Fruit fly (Drosophila melanogaster) whole organism, embryonic: Measurements from ENCODE around the gene Drsl1.

Source experiments
- Blimp-1 ChIP-seq: fragments of 200-800 bp; sonication (Bioruptor generic); optimal IDR thresholded peaks from 3 replicates; lab custom pipeline; 2018; ENCODE audit warnings: missing biosample characterization, missing genetic modification characterization, mild to moderate bottlenecking, moderate library complexity, missing genetic modification reagents
- C15 ChIP-seq: fragments of 200-800 bp; sonication (Bioruptor generic); IDR thresholded peaks from 3 replicates; pipeline ENCODE4 v1.3.6; 2022; ENCODE audit warnings: missing biosample characterization, missing genetic modification characterization
- CG10209 ChIP-seq: fragments of 200-800 bp; sonication (Bioruptor generic); optimal IDR thresholded peaks from 3 replicates; lab custom pipeline; 2017; ENCODE audit warnings: missing biosample characterization, mild to moderate bottlenecking, missing genetic modification characterization, missing genetic modification reagents
- CG1024 ChIP-seq: fragments of 200-800 bp; sonication (Bioruptor generic); IDR thresholded peaks from 2 replicates; pipeline ENCODE4 v1.3.6; 2022; ENCODE audit warnings: missing biosample characterization, missing genetic modification characterization
- CG1233 ChIP-seq: fragments of 200-800 bp; sonication (Bioruptor generic); optimal IDR thresholded peaks from 4 replicates; lab custom pipeline; 2018; ENCODE audit warnings: missing biosample characterization, mild to moderate bottlenecking, missing genetic modification characterization
- CG12769 ChIP-seq: fragments of 200-800 bp; sonication (Bioruptor generic); optimal IDR thresholded peaks from 2 replicates; lab custom pipeline; 2019; ENCODE audit warnings: missing biosample characterization, mild to moderate bottlenecking, missing genetic modification characterization, moderate library complexity
- CG15479 ChIP-seq: fragments of 200-800 bp; sonication (Bioruptor generic); optimal IDR thresholded peaks from 3 replicates; lab custom pipeline; 2019; ENCODE audit warnings: missing biosample characterization, mild to moderate bottlenecking, missing genetic modification characterization, moderate library complexity
- CG17359 ChIP-seq: fragments of 200-800 bp; sonication (Bioruptor generic); optimal IDR thresholded peaks from 3 replicates; lab custom pipeline; 2018; ENCODE audit warnings: missing biosample characterization, mild to moderate bottlenecking, missing genetic modification characterization, moderate library complexity
- CG30403 ChIP-seq: fragments of 200-800 bp; sonication (Bioruptor generic); optimal IDR thresholded peaks from 3 replicates; lab custom pipeline; 2016; ENCODE audit warnings: missing biosample characterization, missing genetic modification characterization
- CG4404 ChIP-seq: fragments of 200-800 bp; sonication (Bioruptor generic); IDR thresholded peaks from 2 replicates; pipeline ENCODE4 v1.3.6; 2022; ENCODE audit warnings: missing biosample characterization, missing genetic modification characterization
- CG5245 ChIP-seq: fragments of 200-800 bp; sonication (Bioruptor generic); optimal IDR thresholded peaks from 3 replicates; lab custom pipeline; 2016; ENCODE audit warnings: missing biosample characterization, missing genetic modification characterization
- CG7786 ChIP-seq: fragments of 200-800 bp; sonication (Bioruptor generic); optimal IDR thresholded peaks from 2 replicates; lab custom pipeline; 2016; ENCODE audit warnings: missing biosample characterization, missing genetic modification characterization
- CG7987 ChIP-seq: fragments of 200-800 bp; sonication (Bioruptor generic); optimal IDR thresholded peaks from 2 replicates; lab custom pipeline; 2018; ENCODE audit warnings: missing biosample characterization, mild to moderate bottlenecking, missing genetic modification characterization, moderate library complexity
- CG8478 ChIP-seq: fragments of >200 bp; optimal IDR thresholded peaks from 2 replicates; lab custom pipeline; 2018
- CG8765 ChIP-seq: fragments of 200-800 bp; sonication (Bioruptor generic); IDR thresholded peaks from 2 replicates; pipeline ENCODE4 v1.3.6; 2022; ENCODE audit warnings: missing biosample characterization, missing genetic modification characterization
- CoRest ChIP-seq: fragments of 200-800 bp; sonication (Bioruptor generic); optimal IDR thresholded peaks from 3 replicates; lab custom pipeline; 2018; ENCODE audit warnings: missing biosample characterization, mild to moderate bottlenecking, missing genetic modification characterization, moderate library complexity
- Dbx ChIP-seq: fragments of 200-800 bp; sonication (Bioruptor generic); IDR thresholded peaks from 3 replicates; pipeline ENCODE4 v1.3.6; 2022; ENCODE audit warnings: missing biosample characterization, missing genetic modification characterization
- Ets65A ChIP-seq: fragments of 200-800 bp; sonication (Bioruptor generic); peaks from one replicate; lab custom pipeline; 2016; ENCODE audit warnings: missing biosample characterization, missing genetic modification characterization
- MBD-R2 ChIP-seq: fragments of 200-800 bp; sonication (Bioruptor generic); IDR thresholded peaks from 2 replicates; pipeline ENCODE4 v1.3.6; 2022; ENCODE audit warnings: missing biosample characterization, missing genetic modification characterization
- Med ChIP-seq: fragments of 200-800 bp; sonication (Bioruptor generic); peaks from one replicate; lab custom pipeline; 2016; ENCODE audit warnings: missing biosample characterization, missing genetic modification characterization, mild to moderate bottlenecking, inconsistent platforms, moderate library complexity
- Myb ChIP-seq: fragments of 200-800 bp; sonication (Bioruptor generic); optimal IDR thresholded peaks from 2 replicates; lab custom pipeline; 2016; ENCODE audit warnings: missing biosample characterization, missing genetic modification characterization
- NK7.1 ChIP-seq: fragments of 200-800 bp; sonication (Bioruptor generic); optimal IDR thresholded peaks from 3 replicates; lab custom pipeline; 2016; ENCODE audit warnings: missing biosample characterization, missing genetic modification characterization
- Opbp ChIP-seq: fragments of 200-800 bp; sonication (Bioruptor generic); IDR thresholded peaks from 3 replicates; pipeline ENCODE4 v1.3.6; 2022; ENCODE audit warnings: missing biosample characterization, missing genetic modification characterization; ENCODE audit not compliant: partially characterized antibody
- Six4 ChIP-seq: fragments of 200-800 bp; sonication (Bioruptor generic); optimal IDR thresholded peaks from 2 replicates; lab custom pipeline; 2016; ENCODE audit warnings: missing biosample characterization, missing genetic modification characterization
- Ssrp ChIP-seq: fragments of 200-800 bp; sonication (Bioruptor generic); optimal IDR thresholded peaks from 2 replicates; lab custom pipeline; 2018; ENCODE audit warnings: missing biosample characterization, mild to moderate bottlenecking, missing genetic modification characterization, moderate library complexity
- Vsx1 ChIP-seq: fragments of 200-800 bp; sonication (Bioruptor generic); optimal IDR thresholded peaks from 2 replicates; lab custom pipeline; 2017; ENCODE audit warnings: missing biosample characterization, mild to moderate bottlenecking, missing genetic modification characterization, missing genetic modification reagents
- abd-A ChIP-seq: fragments of 200-800 bp; sonication (Bioruptor generic); optimal IDR thresholded peaks from 3 replicates; lab custom pipeline; 2019; ENCODE audit warnings: missing biosample characterization, mild to moderate bottlenecking, missing genetic modification characterization, moderate library complexity
- bbx ChIP-seq: fragments of 200-800 bp; sonication (Bioruptor generic); IDR thresholded peaks from 2 replicates; pipeline ENCODE4 v1.3.6; 2022; ENCODE audit warnings: missing biosample characterization, missing genetic modification characterization; ENCODE audit not compliant: partially characterized antibody
- caup ChIP-seq: fragments of 200-800 bp; sonication (Bioruptor generic); optimal IDR thresholded peaks from 3 replicates; lab custom pipeline; 2017; ENCODE audit warnings: missing biosample characterization, mild to moderate bottlenecking, missing genetic modification characterization, moderate library complexity; ENCODE audit not compliant: severe bottlenecking
- ci ChIP-seq: fragments of 200-800 bp; sonication (Bioruptor generic); IDR thresholded peaks from 3 replicates; pipeline ENCODE4 v1.3.6; 2022; ENCODE audit warnings: missing biosample characterization, missing genetic modification characterization
- danr ChIP-seq: fragments of 200-800 bp; sonication (Bioruptor generic); IDR thresholded peaks from 2 replicates; pipeline ENCODE4 v1.3.6; 2022; ENCODE audit warnings: missing biosample characterization, missing genetic modification characterization
- dysf ChIP-seq: fragments of 200-800 bp; sonication (Bioruptor generic); IDR thresholded peaks from 3 replicates; pipeline ENCODE4 v1.3.6; 2022; ENCODE audit warnings: missing biosample characterization, missing genetic modification characterization
- fd64A ChIP-seq: fragments of 200-800 bp; sonication (Bioruptor generic); optimal IDR thresholded peaks from 3 replicates; lab custom pipeline; 2018; ENCODE audit warnings: missing biosample characterization, mild to moderate bottlenecking, missing genetic modification characterization
- fru ChIP-seq: fragments of >200 bp; optimal IDR thresholded peaks from 2 replicates; lab custom pipeline; 2017
- grn ChIP-seq: fragments of 200-800 bp; sonication (Bioruptor generic); optimal IDR thresholded peaks from 3 replicates; lab custom pipeline; 2017; ENCODE audit warnings: missing biosample characterization, missing genetic modification characterization
- hkb ChIP-seq, 2 experiments: fragments of 200-800 bp in 1 of 2; fragments of >200 bp in 1 of 2; sonication (Bioruptor generic) in 1 of 2; IDR thresholded peaks in 1 of 2; optimal IDR thresholded peaks in 1 of 2; 2 replicates each; pipeline versions ENCODE4 v1.3.6 to Lab custom; 2017 to 2022; ENCODE audit warnings: missing biosample characterization in 1 of 2, missing genetic modification characterization in 1 of 2
- kni ChIP-seq: fragments of 200-800 bp; sonication (Bioruptor generic); optimal IDR thresholded peaks from 3 replicates; lab custom pipeline; 2017; ENCODE audit warnings: mild to moderate bottlenecking, missing biosample characterization, missing genetic modification reagents, missing genetic modification characterization
- lilli ChIP-seq: fragments of 200-800 bp; sonication (Bioruptor generic); optimal IDR thresholded peaks from 3 replicates; lab custom pipeline; 2016; ENCODE audit warnings: missing biosample characterization, missing genetic modification characterization
- oc ChIP-seq: fragments of 200-800 bp; sonication (Bioruptor generic); optimal IDR thresholded peaks from 2 replicates; lab custom pipeline; 2018; ENCODE audit warnings: missing biosample characterization, mild to moderate bottlenecking, missing genetic modification characterization, moderate library complexity
- odd ChIP-seq: fragments of 200-800 bp; sonication (Bioruptor generic); optimal IDR thresholded peaks from 2 replicates; lab custom pipeline; 2017; ENCODE audit warnings: missing biosample characterization, mild to moderate bottlenecking, missing genetic modification characterization
- pros ChIP-seq: fragments of 200-800 bp; sonication (Bioruptor generic); optimal IDR thresholded peaks from 3 replicates; lab custom pipeline; 2019; ENCODE audit warnings: missing biosample characterization, mild to moderate bottlenecking, missing genetic modification characterization, moderate library complexity
- repo ChIP-seq: fragments of 200-800 bp; sonication (Bioruptor generic); optimal IDR thresholded peaks from 2 replicates; lab custom pipeline; 2016; ENCODE audit warnings: missing biosample characterization, missing genetic modification characterization
- salm ChIP-seq: fragments of 200-800 bp; sonication (Bioruptor generic); optimal IDR thresholded peaks from 2 replicates; lab custom pipeline; 2018; ENCODE audit warnings: missing biosample characterization, mild to moderate bottlenecking, missing genetic modification characterization
- schlank ChIP-seq: fragments of 200-800 bp; sonication (Bioruptor generic); optimal IDR thresholded peaks from 2 replicates; lab custom pipeline; 2018; ENCODE audit warnings: missing biosample characterization, mild to moderate bottlenecking, missing genetic modification characterization
- sens-2 ChIP-seq: fragments of 200-800 bp; sonication (Bioruptor generic); IDR thresholded peaks from 2 replicates; pipeline ENCODE4 v1.3.6; 2022; ENCODE audit warnings: missing biosample characterization, missing genetic modification characterization
- tna ChIP-seq: fragments of 200-800 bp; sonication (Bioruptor generic); IDR thresholded peaks from 2 replicates; pipeline ENCODE4 v1.3.6; 2022; ENCODE audit warnings: missing biosample characterization, missing genetic modification characterization; ENCODE audit not compliant: partially characterized antibody
- vvl ChIP-seq: fragments of 200-800 bp; sonication (Bioruptor generic); IDR thresholded peaks from 2 replicates; pipeline ENCODE4 v1.3.6; 2022; ENCODE audit warnings: missing biosample characterization, missing genetic modification characterization

Gene Drsl1

dm6 chr3L:3351814-3352359 is 16.3 kb upstream of the Drsl1 start:
- peak; percentile 50 for TF ChIP-seq oc (tag; lab: Kevin White, UChicago)
- TF ChIP-seq salm = peak; percentile 8
- TF ChIP-seq ci (GFP tag; lab: Robert Waterston, UW) = no peak
- TF ChIP-seq MBD-R2 (GFP tag; lab: Robert Waterston, UW) = no peak
- peak; percentile 48 for TF ChIP-seq abd-A (tag; lab: Kevin White, UChicago)
- TF ChIP-seq Blimp-1 (GFP tag; lab: Kevin White, UChicago) = peak; percentile 83
- 0 out of 2 replicates have a peak, but pooled peaks have one; percentile 24 for TF ChIP-seq vvl (GFP tag; lab: Robert Waterston, UW)
- TF ChIP-seq Med (GFP tag; lab: Kevin White, UChicago) = peak; percentile 66
- TF ChIP-seq Six4 (GFP tag; lab: Kevin White, UChicago) = no peak
- TF ChIP-seq repo = no peak
- no peak for TF ChIP-seq danr (GFP tag; lab: Robert Waterston, UW)
- TF ChIP-seq bbx (GFP tag; lab: Robert Waterston, UW) = 0 out of 2 replicates have a peak, but pooled peaks have one; percentile 47
- TF ChIP-seq fd64A (GFP tag; lab: Kevin White, UChicago) = no peak
- TF ChIP-seq grn (GFP tag; lab: Kevin White, UChicago) = peak; percentile 67
- peak; percentile 9 for TF ChIP-seq pros (GFP tag; lab: Kevin White, UChicago)
- TF ChIP-seq CG15479 (GFP tag; lab: Kevin White, UChicago) = no peak
- peak; percentile 72 for TF ChIP-seq kni
- TF ChIP-seq Opbp (GFP tag; lab: Robert Waterston, UW) = no peak
- TF ChIP-seq caup (GFP tag; lab: Kevin White, UChicago) = no peak

dm6 chr3L:3350572-3351343 is 15.2 kb upstream of the Drsl1 start:
- no peak for TF ChIP-seq C15 (GFP tag; lab: Robert Waterston, UW)
- peak; percentile 10 for TF ChIP-seq CG12769 (tag; lab: Kevin White, UChicago)
- 0 out of 3 replicates have a peak, but pooled peaks have one; percentile 28 for TF ChIP-seq Dbx (GFP tag; lab: Robert Waterston, UW)
- TF ChIP-seq CG30403 (GFP tag; lab: Kevin White, UChicago) = peak; percentile 15
- no peak for TF ChIP-seq tna (GFP tag; lab: Robert Waterston, UW)
- peak; percentile 11 for TF ChIP-seq lilli (GFP tag; lab: Kevin White, UChicago)
- TF ChIP-seq CG1024 = no peak
- no peak for TF ChIP-seq CG5245 (GFP tag; lab: Kevin White, UChicago)
- TF ChIP-seq CG1233 = peak; percentile 1
- no peak for TF ChIP-seq CG7987 (GFP tag; lab: Kevin White, UChicago)
- TF ChIP-seq Ssrp (tag; lab: Kevin White, UChicago) = no peak
- TF ChIP-seq NK7.1 = no peak
- TF ChIP-seq Vsx1 (GFP tag; lab: Kevin White, UChicago) = peak; percentile 62
- no peak for TF ChIP-seq Ets65A (GFP tag; lab: Kevin White, UChicago)
- TF ChIP-seq CG17359 (tag; lab: Kevin White, UChicago) = peak; percentile 31
- no peak for TF ChIP-seq hkb (optimal IDR thresholded peaks at IDR 0.05; lab: Kevin White, UChicago)
- no peak for TF ChIP-seq hkb (GFP tag; IDR thresholded peaks at IDR 0.05; lab: Robert Waterston, UW)
- TF ChIP-seq sens-2 (GFP tag; lab: Robert Waterston, UW) = peak; percentile 50; the same call in 1 of the 2 replicates
- no peak for TF ChIP-seq CG8765 (GFP tag; lab: Robert Waterston, UW)
- TF ChIP-seq odd = peak; percentile 3
- peak; percentile 12 for TF ChIP-seq CoRest (tag; lab: Kevin White, UChicago)
- no peak for TF ChIP-seq Myb (GFP tag; lab: Kevin White, UChicago)
- TF ChIP-seq schlank = no peak
- peak; percentile 6 for TF ChIP-seq CG7786 (GFP tag; lab: Kevin White, UChicago)
- TF ChIP-seq CG8478 (lab: Kevin White, UChicago) = no peak
- TF ChIP-seq CG10209 = peak; percentile 26
- no peak for TF ChIP-seq CG4404 (GFP tag; lab: Robert Waterston, UW)
- no peak for TF ChIP-seq fru (lab: Kevin White, UChicago)
- peak; percentile 34; the same call in 2 of the 3 replicates for TF ChIP-seq dysf
